Worm (Caenorhabditis elegans): Measurements from ENCODE around the gene dcr-1.

ce11 chrIII:8029487-8029886 lies 50.6 kb downstream of the dcr-1 start, which contains the start of gene F44B9.8:
- TF ChIP-seq ceh-91 (GFP tag; IDR thresholded peaks at IDR 0.05), result no peak
- no peak for TF ChIP-seq let-526 (GFP tag; IDR thresholded peaks at IDR 0.05)
- TF ChIP-seq hrde-1 (tag; optimal IDR thresholded peaks at IDR 0.05; ENCODE audit: borderline replicate concordance), result no peak
- no peak for TF ChIP-seq egrh-3 (GFP tag; IDR thresholded peaks at IDR 0.05)
- no peak for TF ChIP-seq nhr-179 (tag; optimal IDR thresholded peaks at IDR 0.05)
- no peak for TF ChIP-seq ekl-4 (GFP tag; IDR thresholded peaks at IDR 0.05)
- TF ChIP-seq madf-3 (GFP tag; IDR thresholded peaks at IDR 0.05), result no peak
- no peak for TF ChIP-seq him-1 (tag; optimal IDR thresholded peaks at IDR 0.05)
- peak; percentile 42 for TF ChIP-seq efl-1 (GFP tag; optimal IDR thresholded peaks at IDR 0.05)

Data from whole organism, young adult.